Worm (Caenorhabditis elegans) whole organism, L3 larva: ENCODE measurements around the gene Y116A8C.23.
A peak's percentile ranks its signal among the peaks of the same experiment; 100 is the strongest.

ENCODE experiments used
- R02D3.7 ChIP-seq: fragments of 150-350 bp; optimal IDR thresholded peaks from 2 replicates; lab custom pipeline; 2014; ENCODE audit warnings: missing biosample characterization, missing genetic modification characterization
- ZK546.5 ChIP-seq: sonication (generic microtip); optimal IDR thresholded peaks from 2 replicates; lab custom pipeline; 2017; ENCODE audit warnings: missing biosample characterization, missing genetic modification characterization
- aly-2 ChIP-seq: fragments of 150-350 bp; optimal IDR thresholded peaks from 2 replicates; lab custom pipeline; 2014; ENCODE audit warnings: missing biosample characterization, missing genetic modification characterization
- ama-1 ChIP-seq: fragments of 150-350 bp; optimal IDR thresholded peaks from 2 replicates; lab custom pipeline; 2018
- ceh-16 ChIP-seq: sonication (generic microtip); optimal IDR thresholded peaks from 2 replicates; lab custom pipeline; 2017; ENCODE audit warnings: missing biosample characterization, missing genetic modification characterization
- ceh-28 ChIP-seq: fragments of 150-350 bp; optimal IDR thresholded peaks from 2 replicates; lab custom pipeline; 2014; ENCODE audit warnings: missing biosample characterization, missing genetic modification reagents, missing genetic modification characterization
- ceh-9 ChIP-seq: sonication (generic microtip); optimal IDR thresholded peaks from 2 replicates; lab custom pipeline; 2018; ENCODE audit warnings: missing biosample characterization, missing genetic modification characterization
- daf-12 ChIP-seq: fragments of 150-350 bp; optimal IDR thresholded peaks from 2 replicates; lab custom pipeline; 2014; ENCODE audit warnings: missing biosample characterization, missing genetic modification reagents, missing genetic modification characterization
- egl-27 ChIP-seq: sonication (generic microtip); optimal IDR thresholded peaks from 4 replicates; lab custom pipeline; 2017; ENCODE audit warnings: missing biosample characterization, missing genetic modification reagents, missing genetic modification characterization
- egl-5 ChIP-seq: fragments of 150-350 bp; optimal IDR thresholded peaks from 2 replicates; lab custom pipeline; 2017; ENCODE audit warnings: missing biosample characterization, missing genetic modification reagents, missing genetic modification characterization, inconsistent platforms
- elt-1 ChIP-seq: fragments of 150-350 bp; optimal IDR thresholded peaks from 2 replicates; lab custom pipeline; 2014; ENCODE audit warnings: missing biosample characterization, missing genetic modification characterization
- elt-2 ChIP-seq: sonication (generic microtip); optimal IDR thresholded peaks from 2 replicates; lab custom pipeline; 2016; ENCODE audit warnings: missing genetic modification reagents, mild to moderate bottlenecking, missing genetic modification characterization, missing compliant biosample characterization
- elt-3 ChIP-seq, 3 experiments: fragments of 150-350 bp in 1 of 3; sonication (generic microtip) in 2 of 3; optimal IDR thresholded peaks; 2 replicates in 2 of 3; 4 replicates in 1 of 3; lab custom pipeline; 2014 to 2017; ENCODE audit warnings: missing biosample characterization in 3 of 3, missing genetic modification characterization in 3 of 3
- eor-1 ChIP-seq, 2 experiments: fragments of 150-350 bp; optimal IDR thresholded peaks; 2 replicates each; lab custom pipeline; 2014 to 2018; ENCODE audit warnings: missing biosample characterization in 2 of 2, missing genetic modification characterization in 2 of 2
- fkh-10 ChIP-seq: sonication (generic microtip); optimal IDR thresholded peaks from 2 replicates; lab custom pipeline; 2017; ENCODE audit warnings: missing biosample characterization, missing genetic modification reagents, missing genetic modification characterization
- fkh-2 ChIP-seq: fragments of 150-350 bp; optimal IDR thresholded peaks from 2 replicates; lab custom pipeline; 2014; ENCODE audit warnings: missing biosample characterization, missing genetic modification reagents, missing genetic modification characterization
- fos-1 ChIP-seq: fragments of 150-350 bp; optimal IDR thresholded peaks from 2 replicates; lab custom pipeline; 2014; ENCODE audit warnings: missing biosample characterization, missing genetic modification characterization
- hmg-11 ChIP-seq: sonication (generic microtip); optimal IDR thresholded peaks from 2 replicates; lab custom pipeline; 2016; ENCODE audit warnings: missing genetic modification characterization, missing compliant biosample characterization
- jun-1 ChIP-seq: fragments of 150-350 bp; optimal IDR thresholded peaks from 2 replicates; lab custom pipeline; 2014; ENCODE audit warnings: missing biosample characterization, missing genetic modification reagents, missing genetic modification characterization
- lin-15B ChIP-seq: fragments of 150-350 bp; optimal IDR thresholded peaks from 2 replicates; lab custom pipeline; 2014; ENCODE audit warnings: missing biosample characterization, missing genetic modification characterization
- lin-39 ChIP-seq: fragments of 150-350 bp; optimal IDR thresholded peaks from 2 replicates; lab custom pipeline; 2018; ENCODE audit warnings: missing biosample characterization, missing genetic modification reagents, missing genetic modification characterization
- lsy-12 ChIP-seq: sonication (generic microtip); optimal IDR thresholded peaks from 2 replicates; lab custom pipeline; 2016; ENCODE audit warnings: mild to moderate bottlenecking, missing genetic modification characterization, missing compliant biosample characterization
- mdl-1 ChIP-seq: fragments of 150-350 bp; optimal IDR thresholded peaks from 2 replicates; lab custom pipeline; 2014; ENCODE audit warnings: missing biosample characterization, missing genetic modification characterization
- nfya-1 ChIP-seq: sonication (generic microtip); optimal IDR thresholded peaks from 2 replicates; lab custom pipeline; 2017; ENCODE audit warnings: missing genetic modification characterization, mild to moderate bottlenecking, missing compliant biosample characterization, antibody characterized with exemption, moderate library complexity; ENCODE audit not compliant: insufficient read depth
- nhr-11 ChIP-seq: fragments of 150-350 bp; optimal IDR thresholded peaks from 2 replicates; lab custom pipeline; 2014; ENCODE audit warnings: missing biosample characterization, missing genetic modification characterization
- nhr-25 ChIP-seq: sonication (generic microtip); optimal IDR thresholded peaks from 2 replicates; lab custom pipeline; 2017; ENCODE audit warnings: missing biosample characterization, missing genetic modification characterization
- nhr-28 ChIP-seq: fragments of 150-350 bp; optimal IDR thresholded peaks from 2 replicates; lab custom pipeline; 2014; ENCODE audit warnings: missing biosample characterization, missing genetic modification characterization
- nhr-43 ChIP-seq: sonication (generic microtip); optimal IDR thresholded peaks from 2 replicates; lab custom pipeline; 2016; ENCODE audit warnings: mild to moderate bottlenecking, missing genetic modification characterization, missing compliant biosample characterization; ENCODE audit not compliant: poor library complexity, severe bottlenecking
- nhr-67 ChIP-seq: fragments of 150-350 bp; optimal IDR thresholded peaks from 2 replicates; lab custom pipeline; 2014; ENCODE audit warnings: missing biosample characterization, missing genetic modification characterization
- nhr-76 ChIP-seq: fragments of 150-350 bp; sonication (generic microtip); optimal IDR thresholded peaks from 5 replicates; lab custom pipeline; 2014; ENCODE audit warnings: missing biosample characterization, missing genetic modification characterization
- nhr-77 ChIP-seq: fragments of 150-350 bp; optimal IDR thresholded peaks from 2 replicates; lab custom pipeline; 2014; ENCODE audit warnings: missing biosample characterization, missing genetic modification characterization
- pha-4 ChIP-seq: fragments of 150-350 bp; optimal IDR thresholded peaks from 2 replicates; lab custom pipeline; 2014; ENCODE audit warnings: missing biosample characterization, missing genetic modification reagents, missing genetic modification characterization
- skn-1 ChIP-seq: fragments of 150-350 bp; optimal IDR thresholded peaks from 2 replicates; lab custom pipeline; 2014; ENCODE audit warnings: missing biosample characterization, missing genetic modification characterization
- tbx-2 ChIP-seq: sonication (generic microtip); optimal IDR thresholded peaks from 2 replicates; lab custom pipeline; 2016; ENCODE audit warnings: mild to moderate bottlenecking, missing genetic modification characterization, missing compliant biosample characterization
- unc-39 ChIP-seq: sonication (generic microtip); optimal IDR thresholded peaks from 4 replicates; lab custom pipeline; 2017; ENCODE audit warnings: missing biosample characterization, missing genetic modification characterization
- zag-1 ChIP-seq: fragments of 150-350 bp; optimal IDR thresholded peaks from 2 replicates; lab custom pipeline; 2014; ENCODE audit warnings: missing biosample characterization, missing genetic modification characterization
- ztf-11 ChIP-seq: fragments of 150-350 bp; optimal IDR thresholded peaks from 2 replicates; lab custom pipeline; 2014; ENCODE audit warnings: missing biosample characterization, missing genetic modification characterization
- ztf-4 ChIP-seq: fragments of 150-350 bp; optimal IDR thresholded peaks from 2 replicates; lab custom pipeline; 2014; ENCODE audit warnings: missing biosample characterization, missing genetic modification characterization

The Y116A8C.23 gene

ce11 chrIV:17087384-17088099, 34.2 kb downstream of the Y116A8C.23 start, which contains the start of the genes snx-13 and snr-1 (continued):
- TF ChIP-seq skn-1 (tag; lab: Kevin White, UChicago) (no peak), nhr-28 (tag; lab: Kevin White, UChicago) (no peak), jun-1 (tag; lab: Kevin White, UChicago) (no peak), ceh-28 (tag; lab: Kevin White, UChicago) (peak; percentile 22), lin-39 (tag; lab: Kevin White, UChicago) (peak; percentile 55), elt-2 (tag; lab: Kevin White, UChicago) (peak; percentile 52), fkh-10 (GFP tag; lab: Kevin White, UChicago) (peak; percentile 19), zag-1 (tag; lab: Kevin White, UChicago) (no peak), lin-15B (tag; lab: Kevin White, UChicago) (peak; percentile 91), ztf-11 (tag; lab: Kevin White, UChicago) (no peak), ZK546.5 (no peak), elt-1 (no peak), nhr-77 (tag; lab: Kevin White, UChicago) (no peak), hmg-11 (peak; percentile 82), fkh-2 (no peak), nfya-1 (tag; lab: Kevin White, UChicago) (peak; percentile 77), nhr-11 (no peak), unc-39 (no peak), tbx-2 (no peak), nhr-25 (tag; lab: Kevin White, UChicago) (peak; percentile 41), ceh-9 (tag; lab: Kevin White, UChicago) (no peak), elt-3 (tag; optimal IDR thresholded peaks at IDR 0.05; lab: Kevin White, UChicago) (no peak)

- TF ChIP-seq ama-1 (peak; percentile 13), aly-2 (tag; lab: Kevin White, UChicago) (no peak), nhr-43 (tag; lab: Kevin White, UChicago) (peak; percentile 4), zag-1 (tag; lab: Kevin White, UChicago) (no peak), pha-4 (tag; lab: Kevin White, UChicago) (peak; percentile 3), elt-2 (tag; lab: Kevin White, UChicago) (peak; percentile 7)
Observed at ce11 chrIV:17088849-17089248, 35.5 kb downstream of the Y116A8C.23 start, which contains the start of gene Y116A8C.43. Y116A8C.43 (plus strand) TSS chrIV:17088851.

ce11 chrIV:17093701-17094100, 40.3 kb downstream of the Y116A8C.23 start, which contains the start of gene Y116A8C.29:
Y116A8C.29 (plus strand) TSS chrIV:17094028.
- TF ChIP-seq elt-3 (tag; optimal IDR thresholded peaks at IDR 0.05; lab: Kevin White, UChicago) (no peak), pha-4 (tag; lab: Kevin White, UChicago) (peak; percentile 91), nhr-76 (tag; lab: Kevin White, UChicago) (no peak), R02D3.7 (tag; lab: Kevin White, UChicago) (no peak)

ce11 chrIV:17096168-17096567, 42.8 kb downstream of the Y116A8C.23 start, which contains the start of gene Y116A8C.27:
Y116A8C.27 (minus strand) TSS chrIV:17096268.
- TF ChIP-seq mdl-1 (tag; lab: Kevin White, UChicago) (no peak), pha-4 (tag; lab: Kevin White, UChicago) (no peak), lsy-12 (tag; lab: Kevin White, UChicago) (no peak), elt-1 (no peak), egl-27 (no peak), zag-1 (tag; lab: Kevin White, UChicago) (no peak), ZK546.5 (no peak), nhr-25 (tag; lab: Kevin White, UChicago) (no peak), eor-1 (tag; optimal IDR thresholded peaks at IDR 0.05; lab: Kevin White, UChicago) (no peak), R02D3.7 (tag; lab: Kevin White, UChicago) (no peak), nfya-1 (tag; lab: Kevin White, UChicago) (no peak), nhr-77 (tag; lab: Kevin White, UChicago) (no peak), aly-2 (tag; lab: Kevin White, UChicago) (no peak), ama-1 (no peak)

- TF ChIP-seq ceh-9 (tag; lab: Kevin White, UChicago) (no peak), ztf-4 (tag; lab: Kevin White, UChicago) (no peak), egl-5 (tag; lab: Kevin White, UChicago) (no peak), nhr-67 (no peak), ceh-28 (tag; lab: Kevin White, UChicago) (no peak), jun-1 (tag; lab: Kevin White, UChicago) (no peak), lin-15B (tag; lab: Kevin White, UChicago) (no peak), ceh-16 (tag; lab: Kevin White, UChicago) (no peak), fos-1 (tag; lab: Kevin White, UChicago) (no peak), daf-12 (tag; lab: Kevin White, UChicago) (no peak), aly-2 (tag; lab: Kevin White, UChicago) (no peak), ztf-11 (tag; lab: Kevin White, UChicago) (no peak), lin-39 (tag; lab: Kevin White, UChicago) (no peak)
Observed at ce11 chrIV:17099113-17099512, 45.8 kb downstream of the Y116A8C.23 start.
